Fruit fly (Drosophila melanogaster): ENCODE data around the gene Axn.

- TF ChIP-seq CG8478 (optimal IDR thresholded peaks at IDR 0.05): no peak
- no peak for TF ChIP-seq EcR (GFP tag; optimal IDR thresholded peaks at IDR 0.05)
- TF ChIP-seq pan (optimal IDR thresholded peaks at IDR 0.05): no peak
These were observed 61.5 kb downstream of the Axn start for dm6 chr3R:30084137-30084536.

All from whole organism.